Worm (Caenorhabditis elegans) whole organism, mixed stage, embryonic: Measurements from ENCODE around the gene pfk-1.1.
"Not testable (repeated sequence)": the region's sequence is repeated elsewhere in the genome, so short reads cannot be mapped to it uniquely, and the experiment has no call there.

Experiments used
- M03D4.4 ChIP-seq: sonication (generic microtip); optimal IDR thresholded peaks from 2 replicates; lab custom pipeline; 2017; ENCODE audit warnings: mild to moderate bottlenecking, missing genetic modification characterization, missing compliant biosample characterization
- bed-3 ChIP-seq: fragments of 200-800 bp; sonication (Bioruptor generic); optimal IDR thresholded peaks from 3 replicates; lab custom pipeline; 2018; ENCODE audit warnings: mild to moderate bottlenecking, missing genetic modification characterization, moderate library complexity, missing compliant biosample characterization
- blmp-1 ChIP-seq: fragments of 150-350 bp; optimal IDR thresholded peaks from 2 replicates; lab custom pipeline; 2014; ENCODE audit warnings: missing biosample characterization, missing genetic modification characterization
- ceh-39 ChIP-seq: fragments of 150-350 bp; optimal IDR thresholded peaks from 2 replicates; lab custom pipeline; 2014; ENCODE audit warnings: missing biosample characterization, missing genetic modification characterization
- ceh-83 ChIP-seq: fragments of 200-800 bp; sonication (Bioruptor generic); optimal IDR thresholded peaks from 2 replicates; lab custom pipeline; 2018; ENCODE audit warnings: mild to moderate bottlenecking, missing genetic modification characterization, missing compliant biosample characterization
- ces-1 ChIP-seq: fragments of 150-350 bp; optimal IDR thresholded peaks from 2 replicates; lab custom pipeline; 2014; ENCODE audit warnings: missing biosample characterization, missing genetic modification reagents, missing genetic modification characterization
- cnd-1 ChIP-seq: fragments of 200-800 bp; sonication (Bioruptor generic); optimal IDR thresholded peaks from 2 replicates; lab custom pipeline; 2018; ENCODE audit warnings: mild to moderate bottlenecking, missing genetic modification characterization, missing compliant biosample characterization
- drap-1 ChIP-seq: fragments of 200-800 bp; sonication (Bioruptor generic); optimal IDR thresholded peaks from 3 replicates; lab custom pipeline; 2018; ENCODE audit warnings: mild to moderate bottlenecking, missing genetic modification characterization, missing compliant biosample characterization
- elt-3 ChIP-seq: fragments of 150-350 bp; optimal IDR thresholded peaks from 2 replicates; lab custom pipeline; 2014; ENCODE audit warnings: missing biosample characterization, missing genetic modification characterization
- flh-1 ChIP-seq: fragments of 200-800 bp; sonication (Bioruptor generic); optimal IDR thresholded peaks from 2 replicates; lab custom pipeline; 2018; ENCODE audit warnings: mild to moderate bottlenecking, missing genetic modification characterization, moderate library complexity, missing compliant biosample characterization
- ham-2 ChIP-seq: fragments of 200-800 bp; sonication (Bioruptor generic); optimal IDR thresholded peaks from 2 replicates; lab custom pipeline; 2018; ENCODE audit warnings: mild to moderate bottlenecking, missing genetic modification characterization, missing compliant biosample characterization
- hlh-1 ChIP-seq: fragments of 150-350 bp; optimal IDR thresholded peaks from 2 replicates; lab custom pipeline; 2014; ENCODE audit warnings: missing biosample characterization, missing genetic modification reagents, missing genetic modification characterization
- lin-13 ChIP-seq: fragments of 150-350 bp; optimal IDR thresholded peaks from 2 replicates; lab custom pipeline; 2014; ENCODE audit warnings: missing biosample characterization, missing genetic modification characterization
- lin-32 ChIP-seq: fragments of 200-800 bp; sonication (Bioruptor generic); optimal IDR thresholded peaks from 2 replicates; lab custom pipeline; 2018; ENCODE audit warnings: mild to moderate bottlenecking, missing genetic modification characterization, missing compliant biosample characterization
- mab-5 ChIP-seq: fragments of 150-350 bp; optimal IDR thresholded peaks from 2 replicates; lab custom pipeline; 2014; ENCODE audit warnings: missing biosample characterization, missing genetic modification characterization
- mls-2 ChIP-seq: sonication (generic microtip); optimal IDR thresholded peaks from 2 replicates; lab custom pipeline; 2016; ENCODE audit warnings: mild to moderate bottlenecking, missing genetic modification characterization, moderate library complexity, missing compliant biosample characterization
- nhr-12 ChIP-seq: fragments of 150-350 bp; optimal IDR thresholded peaks from 2 replicates; lab custom pipeline; 2014; ENCODE audit warnings: missing biosample characterization, missing genetic modification characterization
- nhr-2 ChIP-seq: fragments of 150-350 bp; optimal IDR thresholded peaks from 2 replicates; lab custom pipeline; 2014; ENCODE audit warnings: missing biosample characterization, missing genetic modification characterization
- nhr-237 ChIP-seq: fragments of 150-350 bp; optimal IDR thresholded peaks from 2 replicates; lab custom pipeline; 2014; ENCODE audit warnings: missing biosample characterization, missing genetic modification characterization
- nhr-28 ChIP-seq: fragments of 150-350 bp; optimal IDR thresholded peaks from 2 replicates; lab custom pipeline; 2014; ENCODE audit warnings: missing biosample characterization, missing genetic modification characterization
- nhr-76 ChIP-seq: sonication (generic microtip); optimal IDR thresholded peaks from 2 replicates; lab custom pipeline; 2017; ENCODE audit warnings: missing biosample characterization, missing genetic modification characterization
- sem-2 ChIP-seq: fragments of 200-800 bp; sonication (Bioruptor generic); optimal IDR thresholded peaks from 2 replicates; lab custom pipeline; 2018; ENCODE audit warnings: mild to moderate bottlenecking, missing genetic modification characterization, missing compliant biosample characterization
- snpc-4 ChIP-seq: fragments of 150-350 bp; optimal IDR thresholded peaks from 2 replicates; lab custom pipeline; 2014; ENCODE audit warnings: missing biosample characterization, missing genetic modification characterization
- tbx-8 ChIP-seq: fragments of 200-800 bp; sonication (Bioruptor generic); optimal IDR thresholded peaks from 2 replicates; lab custom pipeline; 2018; ENCODE audit warnings: mild to moderate bottlenecking, missing genetic modification characterization, moderate library complexity, missing compliant biosample characterization
- unc-120 ChIP-seq: sonication (generic microtip); optimal IDR thresholded peaks from 2 replicates; lab custom pipeline; 2017; ENCODE audit warnings: missing genetic modification characterization, missing compliant biosample characterization; ENCODE audit not compliant: poor library complexity, severe bottlenecking
- unc-39 ChIP-seq: fragments of 150-350 bp; optimal IDR thresholded peaks from 2 replicates; lab custom pipeline; 2014; ENCODE audit warnings: missing biosample characterization, missing genetic modification characterization
- unc-62 ChIP-seq: fragments of 150-350 bp; optimal IDR thresholded peaks from 2 replicates; lab custom pipeline; 2014; ENCODE audit warnings: missing biosample characterization, missing genetic modification reagents, missing genetic modification characterization
- zip-8 ChIP-seq: fragments of 150-350 bp; optimal IDR thresholded peaks from 2 replicates; lab custom pipeline; 2014; ENCODE audit warnings: missing biosample characterization, missing genetic modification characterization
- ztf-11 ChIP-seq: fragments of 150-350 bp; optimal IDR thresholded peaks from 2 replicates; lab custom pipeline; 2014; ENCODE audit warnings: missing biosample characterization, missing genetic modification characterization

pfk-1.1 gene

ce11 chrX:2940572-2940971, at the start of gene pfk-1.1:
Gene pfk-1.1, plus strand, starts transcription at chrX:2940872.
- no peak for TF ChIP-seq nhr-237 (tag; lab: Kevin White, UChicago)
- TF ChIP-seq hlh-1 (tag; lab: Kevin White, UChicago), result peak; percentile 15
- TF ChIP-seq drap-1 (GFP tag; lab: Kevin White, UChicago), result no peak
- peak; percentile 1 for TF ChIP-seq nhr-2 (tag; lab: Kevin White, UChicago)
- TF ChIP-seq ceh-83 (GFP tag; lab: Kevin White, UChicago), result no peak
- TF ChIP-seq, all 35 proteins: peak for 2

- TF ChIP-seq elt-3 (tag; lab: Kevin White, UChicago), result peak; percentile 65
- TF ChIP-seq unc-120, result no peak
- no peak for TF ChIP-seq blmp-1 (tag; lab: Kevin White, UChicago)
- TF ChIP-seq ham-2 (GFP tag; lab: Kevin White, UChicago), result peak; percentile 22
- TF ChIP-seq bed-3 (GFP tag; lab: Kevin White, UChicago), result no peak
- TF ChIP-seq M03D4.4 (tag; lab: Kevin White, UChicago), result no peak
- TF ChIP-seq unc-62, result peak; percentile 68
- TF ChIP-seq mab-5 (tag; lab: Kevin White, UChicago), result no peak
- TF ChIP-seq ces-1, result no peak
These were observed 49.4 kb upstream of the pfk-1.1 start, which contains the start of gene B0410.3 for ce11 chrX:2891141-2891739. Gene B0410.3, minus strand, starts transcription at chrX:2891491.

ce11 chrX:2891879-2892278, 48.8 kb upstream of the pfk-1.1 start:
- TF ChIP-seq ceh-39 (tag; lab: Kevin White, UChicago) (no peak), M03D4.4 (tag; lab: Kevin White, UChicago) (no peak), ham-2 (GFP tag; lab: Kevin White, UChicago) (no peak), hlh-1 (tag; lab: Kevin White, UChicago) (no peak), ces-1 (no peak), unc-39 (tag; lab: Kevin White, UChicago) (no peak), ceh-83 (GFP tag; lab: Kevin White, UChicago) (no peak), tbx-8 (GFP tag; lab: Kevin White, UChicago) (no peak)

- TF ChIP-seq cnd-1 (tag; lab: Kevin White, UChicago), result no peak
- TF ChIP-seq blmp-1 (tag; lab: Kevin White, UChicago), result no peak
- TF ChIP-seq ceh-39 (tag; lab: Kevin White, UChicago), result no peak
- no peak for TF ChIP-seq elt-3 (tag; lab: Kevin White, UChicago)
- no peak for TF ChIP-seq nhr-12 (tag; lab: Kevin White, UChicago)
- TF ChIP-seq nhr-2 (tag; lab: Kevin White, UChicago), result no peak
- TF ChIP-seq M03D4.4 (tag; lab: Kevin White, UChicago), result no peak
- TF ChIP-seq lin-32 (GFP tag; lab: Kevin White, UChicago), result no peak
- TF ChIP-seq flh-1 (GFP tag; lab: Kevin White, UChicago), result no peak
- no peak for TF ChIP-seq tbx-8 (GFP tag; lab: Kevin White, UChicago)
- no peak for TF ChIP-seq mls-2 (tag; lab: Kevin White, UChicago)
These were observed 47.5 kb upstream of the pfk-1.1 start for ce11 chrX:2893026-2893662.

ce11 chrX:2894273-2894672, 46.4 kb upstream of the pfk-1.1 start, which contains the start of gene B0410.1:
Gene B0410.1, plus strand, starts transcription at chrX:2894573.
- not testable (repeated sequence) for TF ChIP-seq nhr-12 (tag; lab: Kevin White, UChicago); nhr-28 (tag; lab: Kevin White, UChicago); bed-3 (GFP tag; lab: Kevin White, UChicago)

- TF ChIP-seq ces-1 (no peak), zip-8 (tag; lab: Kevin White, UChicago) (no peak), nhr-76 (tag; lab: Kevin White, UChicago) (no peak), nhr-12 (tag; lab: Kevin White, UChicago) (no peak), unc-120 (no peak), lin-13 (tag; lab: Kevin White, UChicago) (no peak), ceh-83 (GFP tag; lab: Kevin White, UChicago) (no peak), ceh-39 (tag; lab: Kevin White, UChicago) (no peak), blmp-1 (tag; lab: Kevin White, UChicago) (no peak), unc-39 (tag; lab: Kevin White, UChicago) (no peak), mab-5 (tag; lab: Kevin White, UChicago) (no peak), sem-2 (no peak), bed-3 (GFP tag; lab: Kevin White, UChicago) (no peak), nhr-28 (tag; lab: Kevin White, UChicago) (no peak), ztf-11 (tag; lab: Kevin White, UChicago) (no peak), ham-2 (GFP tag; lab: Kevin White, UChicago) (no peak), tbx-8 (GFP tag; lab: Kevin White, UChicago) (no peak), snpc-4 (tag; lab: Kevin White, UChicago) (no peak)
- TF ChIP-seq, all 35 proteins: peak for 0
These were observed 45.0 kb upstream of the pfk-1.1 start for ce11 chrX:2895646-2896045.
